Worm (Caenorhabditis elegans): Measurements from ENCODE around the gene nhr-20.

Gene nhr-20

DNA sequence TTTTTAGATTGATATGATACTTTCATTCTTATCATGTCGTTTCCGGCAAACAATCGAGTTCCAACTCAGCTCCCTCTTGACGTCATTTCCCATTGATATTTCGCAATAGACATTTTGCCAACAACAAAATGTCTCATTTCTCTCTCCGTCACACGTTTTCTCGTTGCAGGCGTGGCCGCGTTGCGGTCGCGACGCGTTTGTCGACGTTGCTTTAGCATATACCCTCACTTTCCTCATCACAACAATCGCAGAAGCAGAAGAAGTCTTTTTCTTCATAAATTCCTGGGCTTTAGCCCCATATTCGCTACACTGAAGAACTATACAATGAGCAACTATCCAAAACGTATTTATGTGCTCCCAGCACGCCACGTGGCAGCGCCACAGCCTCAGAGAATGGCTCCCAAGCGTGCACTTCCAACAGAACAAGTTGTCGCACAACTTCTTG, 39.3 kb downstream of the nhr-20 start, which contains the start of gene xbp-1 (continued):
- peak; percentile 69 for TF ChIP-seq nhr-10 (tag; optimal IDR thresholded peaks at IDR 0.05)
- peak; percentile 74 for TF ChIP-seq zag-1 (tag; optimal IDR thresholded peaks at IDR 0.05)
- no peak for TF ChIP-seq nhr-237 (tag; optimal IDR thresholded peaks at IDR 0.05)
- TF ChIP-seq nhr-6 (tag; optimal IDR thresholded peaks at IDR 0.05), result peak; percentile 45
- TF ChIP-seq ztf-4 (tag; optimal IDR thresholded peaks at IDR 0.05), result peak; percentile 92
- TF ChIP-seq C34F6.9 (tag; optimal IDR thresholded peaks at IDR 0.05), result peak; percentile 99
- TF ChIP-seq lsy-2 (tag; optimal IDR thresholded peaks at IDR 0.05), result peak; percentile 70 to 90
- peak; percentile 99 for TF ChIP-seq fos-1 (tag; optimal IDR thresholded peaks at IDR 0.05)
- no peak for TF ChIP-seq lin-39 (tag; optimal IDR thresholded peaks at IDR 0.05)
- TF ChIP-seq lin-11 (tag; optimal IDR thresholded peaks at IDR 0.05), result peak; percentile 87
- peak; percentile 100 for TF ChIP-seq crh-2 (tag; optimal IDR thresholded peaks at IDR 0.05)
- peak; percentile 52 for TF ChIP-seq snpc-4 (tag; optimal IDR thresholded peaks at IDR 0.05)
- no peak for TF ChIP-seq peb-1 (tag; optimal IDR thresholded peaks at IDR 0.05)
- TF ChIP-seq unc-39 (tag; optimal IDR thresholded peaks at IDR 0.05), result no peak

DNA sequence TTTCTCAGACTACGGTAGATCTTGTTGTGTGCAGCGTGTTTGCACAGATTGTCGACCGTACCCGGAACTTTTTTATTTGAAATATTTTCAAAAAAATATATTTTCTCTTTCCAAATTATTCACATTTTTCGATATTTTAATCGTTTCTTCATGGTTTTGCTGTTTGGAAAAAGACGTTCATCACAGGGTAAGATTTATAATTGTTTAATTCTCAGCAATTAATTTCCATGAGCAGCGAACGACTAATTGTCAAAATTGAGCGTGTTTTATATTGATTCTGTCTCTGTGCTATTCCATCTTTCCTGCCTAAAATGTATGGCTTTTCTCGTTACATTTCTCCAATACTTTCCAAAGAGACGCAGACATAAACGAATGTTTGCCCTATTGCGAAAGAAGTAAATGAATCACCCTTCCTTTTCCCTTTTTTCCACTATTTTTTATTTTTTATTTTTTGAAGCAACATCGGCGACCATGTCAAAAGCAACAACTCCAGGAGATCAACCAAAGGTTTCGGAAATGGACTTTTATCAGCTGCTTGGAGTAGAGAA, 41.9 kb downstream of the nhr-20 start, which contains the start of gene dnj-16:
TSS of gene dnj-16 (plus strand) at position 51 of the 548 bp plus-strand sequence.
- TF ChIP-seq R02D3.7 (tag; optimal IDR thresholded peaks at IDR 0.05) (no peak), ceh-16 (tag; optimal IDR thresholded peaks at IDR 0.05) (no peak), nhr-25 (tag; optimal IDR thresholded peaks at IDR 0.05) (no peak), blmp-1 (tag; optimal IDR thresholded peaks at IDR 0.05; ENCODE audit: insufficient read depth) (no peak), sem-4 (tag; optimal IDR thresholded peaks at IDR 0.05) (no peak), mbf-1 (tag; optimal IDR thresholded peaks at IDR 0.05) (no peak), nhr-6 (tag; optimal IDR thresholded peaks at IDR 0.05) (no peak), lin-11 (tag; optimal IDR thresholded peaks at IDR 0.05) (no peak), elt-1 (tag; optimal IDR thresholded peaks at IDR 0.05) (no peak), F13H6.1 (tag; optimal IDR thresholded peaks at IDR 0.05) (no peak), skn-1 (tag; optimal IDR thresholded peaks at IDR 0.05) (no peak), mdl-1 (tag; optimal IDR thresholded peaks at IDR 0.05) (peak in 1 of 2 experiments; percentile 2), ama-1 (optimal IDR thresholded peaks at IDR 0.05) (no peak), ztf-11 (tag; optimal IDR thresholded peaks at IDR 0.05) (no peak), aly-2 (tag; optimal IDR thresholded peaks at IDR 0.05) (no peak), alr-1 (tag; optimal IDR thresholded peaks at IDR 0.05) (no peak), nhr-77 (tag; optimal IDR thresholded peaks at IDR 0.05) (no peak), peb-1 (tag; optimal IDR thresholded peaks at IDR 0.05) (no peak), sma-9 (GFP tag; optimal IDR thresholded peaks at IDR 0.05) (peak; percentile 12), sma-9 (tag; optimal IDR thresholded peaks at IDR 0.05) (no peak), ztf-1 (GFP tag; conservative IDR thresholded peaks at IDR 0.05) (no peak), ztf-4 (tag; optimal IDR thresholded peaks at IDR 0.05) (peak; percentile 23), nhr-23 (tag; optimal IDR thresholded peaks at IDR 0.05) (no peak), ceh-82 (tag; optimal IDR thresholded peaks at IDR 0.05) (no peak), lsy-2 (tag; optimal IDR thresholded peaks at IDR 0.05) (peak; percentile 8 to 55), nhr-12 (tag; optimal IDR thresholded peaks at IDR 0.05) (no peak), nhr-21 (tag; optimal IDR thresholded peaks at IDR 0.05) (no peak), lin-13 (GFP tag; optimal IDR thresholded peaks at IDR 0.05) (peak; percentile 29), sma-3 (GFP tag; optimal IDR thresholded peaks at IDR 0.05) (no peak), nhr-237 (tag; optimal IDR thresholded peaks at IDR 0.05) (no peak), Y55F3AM.14 (GFP tag; optimal IDR thresholded peaks at IDR 0.05) (no peak), C34F6.9 (tag; optimal IDR thresholded peaks at IDR 0.05) (peak; percentile 87), snpc-4 (tag; optimal IDR thresholded peaks at IDR 0.05) (no peak), unc-55 (GFP tag; optimal IDR thresholded peaks at IDR 0.05) (peak; percentile 94), unc-62 (GFP tag; optimal IDR thresholded peaks at IDR 0.05) (no peak), ZK546.5 (tag; optimal IDR thresholded peaks at IDR 0.05) (no peak), egl-27 (tag; optimal IDR thresholded peaks at IDR 0.05) (no peak), lin-39 (tag; optimal IDR thresholded peaks at IDR 0.05) (no peak), dmd-4 (tag; optimal IDR thresholded peaks at IDR 0.05) (no peak), nhr-11 (tag; optimal IDR thresholded peaks at IDR 0.05) (no peak), unc-39 (tag; optimal IDR thresholded peaks at IDR 0.05) (no peak), crh-2 (tag; optimal IDR thresholded peaks at IDR 0.05) (peak; percentile 74), mab-5 (tag; optimal IDR thresholded peaks at IDR 0.05) (peak; percentile 16), elt-3 (tag; optimal IDR thresholded peaks at IDR 0.05) (no peak), gmeb-1 (tag; optimal IDR thresholded peaks at IDR 0.05) (no peak), zag-1 (tag; optimal IDR thresholded peaks at IDR 0.05) (no peak), nhr-10 (tag; optimal IDR thresholded peaks at IDR 0.05) (no peak), nhr-129 (tag; optimal IDR thresholded peaks at IDR 0.05) (peak; percentile 66), fos-1 (tag; optimal IDR thresholded peaks at IDR 0.05) (peak; percentile 97)
